Fruit fly (Drosophila melanogaster) whole organism, pupa: ENCODE measurements around the gene Mcm10.

Source experiments
- CG10348 ChIP-seq: fragments of 200-800 bp; sonication (Bioruptor generic); IDR thresholded peaks from 2 replicates; pipeline ENCODE4 v1.3.6; 2022; ENCODE audit warnings: missing biosample characterization, missing genetic modification characterization
- CG12605 ChIP-seq: fragments of 200-800 bp; sonication (Bioruptor generic); IDR thresholded peaks from 2 replicates; pipeline ENCODE4 v1.3.6; 2022; ENCODE audit warnings: missing biosample characterization, missing genetic modification characterization
- CG13204 ChIP-seq: fragments of 200-800 bp; sonication (Bioruptor generic); optimal IDR thresholded peaks from 2 replicates; lab custom pipeline; 2018; ENCODE audit warnings: missing biosample characterization, mild to moderate bottlenecking, missing genetic modification characterization, moderate library complexity
- CG14655 ChIP-seq: fragments of 200-800 bp; sonication (Bioruptor generic); optimal IDR thresholded peaks from 3 replicates; lab custom pipeline; 2017; ENCODE audit warnings: mild to moderate bottlenecking, missing biosample characterization, missing genetic modification reagents, missing genetic modification characterization
- CG15710 ChIP-seq: fragments of 200-800 bp; sonication (Bioruptor generic); optimal IDR thresholded peaks from 2 replicates; lab custom pipeline; 2018; ENCODE audit warnings: missing biosample characterization, mild to moderate bottlenecking, missing genetic modification characterization, moderate library complexity
- CG17806 ChIP-seq: fragments of 200-800 bp; sonication (Bioruptor generic); optimal IDR thresholded peaks from 2 replicates; lab custom pipeline; 2018; ENCODE audit warnings: missing biosample characterization, mild to moderate bottlenecking, missing genetic modification characterization, moderate library complexity
- CG32121 ChIP-seq: fragments of 200-800 bp; sonication (Bioruptor generic); IDR thresholded peaks from 2 replicates; pipeline ENCODE4 v1.3.6; 2022; ENCODE audit warnings: missing biosample characterization, missing genetic modification characterization
- CG34367 ChIP-seq: fragments of 200-800 bp; sonication (Bioruptor generic); optimal IDR thresholded peaks from 2 replicates; lab custom pipeline; 2018; ENCODE audit warnings: missing biosample characterization, mild to moderate bottlenecking, missing genetic modification characterization
- CG4496 ChIP-seq: fragments of 200-800 bp; sonication (Bioruptor generic); IDR thresholded peaks from 3 replicates; pipeline ENCODE4 v1.3.6; 2022; ENCODE audit warnings: missing biosample characterization, missing genetic modification characterization
- CG8159 ChIP-seq: fragments of 200-800 bp; sonication (Bioruptor generic); optimal IDR thresholded peaks from 3 replicates; lab custom pipeline; 2018; ENCODE audit warnings: missing biosample characterization, mild to moderate bottlenecking, missing genetic modification characterization, moderate library complexity
- CG8301 ChIP-seq: fragments of 200-800 bp; sonication (Bioruptor generic); optimal IDR thresholded peaks from 2 replicates; lab custom pipeline; 2018; ENCODE audit warnings: missing biosample characterization, mild to moderate bottlenecking, missing genetic modification characterization
- CG9948 ChIP-seq: fragments of 200-800 bp; sonication (Bioruptor generic); optimal IDR thresholded peaks from 2 replicates; lab custom pipeline; 2018; ENCODE audit warnings: missing biosample characterization, mild to moderate bottlenecking, missing genetic modification characterization, moderate library complexity
- D1 ChIP-seq: fragments of 200-800 bp; sonication (Bioruptor generic); optimal IDR thresholded peaks from 2 replicates; lab custom pipeline; 2018; ENCODE audit warnings: missing biosample characterization, mild to moderate bottlenecking, missing genetic modification characterization, moderate library complexity
- EcR ChIP-seq: fragments of 200-800 bp; sonication (Bioruptor generic); optimal IDR thresholded peaks from 3 replicates; lab custom pipeline; 2019; ENCODE audit warnings: missing biosample characterization, missing genetic modification characterization, mild to moderate bottlenecking, moderate library complexity, missing genetic modification reagents
- Ets98B ChIP-seq: fragments of 200-800 bp; sonication (Bioruptor generic); IDR thresholded peaks from 2 replicates; pipeline ENCODE4 v1.3.6; 2022; ENCODE audit warnings: missing biosample characterization, missing genetic modification characterization
- Pif1A ChIP-seq: fragments of 200-800 bp; sonication (Bioruptor generic); optimal IDR thresholded peaks from 3 replicates; lab custom pipeline; 2016; ENCODE audit warnings: missing biosample characterization, missing genetic modification characterization
- Pif1B ChIP-seq: fragments of 200-800 bp; sonication (Bioruptor generic); optimal IDR thresholded peaks from 3 replicates; lab custom pipeline; 2016; ENCODE audit warnings: missing biosample characterization, missing genetic modification characterization
- Snoo ChIP-seq: fragments of 200-800 bp; sonication (Bioruptor generic); optimal IDR thresholded peaks from 3 replicates; lab custom pipeline; 2017; ENCODE audit warnings: missing biosample characterization, mild to moderate bottlenecking, missing genetic modification characterization, inconsistent platforms
- fd96Ca ChIP-seq: fragments of 200-800 bp; sonication (Bioruptor generic); IDR thresholded peaks from 3 replicates; pipeline ENCODE4 v1.3.6; 2022; ENCODE audit warnings: missing biosample characterization, missing genetic modification characterization
- gl ChIP-seq: fragments of 200-800 bp; sonication (Bioruptor generic); optimal IDR thresholded peaks from 2 replicates; lab custom pipeline; 2018; ENCODE audit warnings: missing biosample characterization, mild to moderate bottlenecking, missing genetic modification characterization
- rn ChIP-seq: fragments of 200-800 bp; sonication (Bioruptor generic); IDR thresholded peaks from 2 replicates; pipeline ENCODE4 v1.3.6; 2022; ENCODE audit warnings: missing biosample characterization, missing genetic modification characterization

Gene Mcm10

DNA sequence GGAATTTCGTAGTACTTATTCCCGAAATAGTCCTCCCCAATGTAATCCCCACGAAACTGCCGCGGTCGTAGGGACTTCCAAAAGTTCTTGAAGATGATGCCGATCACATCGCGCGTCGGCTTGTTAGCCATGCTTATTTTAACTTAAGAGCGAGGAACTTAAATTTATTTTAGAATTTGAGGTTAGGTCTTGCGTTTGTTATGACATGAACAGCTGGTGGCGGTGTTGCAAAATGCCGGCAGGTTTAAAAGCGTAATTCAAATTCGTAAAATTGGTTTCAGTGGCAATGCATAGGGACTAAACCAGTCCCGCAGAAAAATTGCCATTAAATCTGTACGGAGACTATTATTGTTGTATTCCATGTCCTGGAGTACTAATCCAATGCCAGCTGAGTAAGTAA lies 13.3 kb upstream of the Mcm10 start:
- TF ChIP-seq CG13204 (GFP tag; lab: Kevin White, UChicago): no peak
- TF ChIP-seq CG10348: no peak
- no peak for TF ChIP-seq CG9948 (tag; lab: Kevin White, UChicago)
- no peak for TF ChIP-seq CG4496
- no peak for TF ChIP-seq CG34367 (tag; lab: Kevin White, UChicago)
- no peak for TF ChIP-seq Pif1B
- TF ChIP-seq CG12605 (GFP tag; lab: Robert Waterston, UW): no peak
- no peak for TF ChIP-seq Ets98B (GFP tag; lab: Robert Waterston, UW)
- TF ChIP-seq Snoo (tag; lab: Kevin White, UChicago): no peak
- TF ChIP-seq CG17806: no peak
- TF ChIP-seq gl (tag; lab: Kevin White, UChicago): no peak
- no peak for TF ChIP-seq CG15710 (tag; lab: Kevin White, UChicago)
- TF ChIP-seq CG8159 (tag; lab: Kevin White, UChicago): no peak

DNA sequence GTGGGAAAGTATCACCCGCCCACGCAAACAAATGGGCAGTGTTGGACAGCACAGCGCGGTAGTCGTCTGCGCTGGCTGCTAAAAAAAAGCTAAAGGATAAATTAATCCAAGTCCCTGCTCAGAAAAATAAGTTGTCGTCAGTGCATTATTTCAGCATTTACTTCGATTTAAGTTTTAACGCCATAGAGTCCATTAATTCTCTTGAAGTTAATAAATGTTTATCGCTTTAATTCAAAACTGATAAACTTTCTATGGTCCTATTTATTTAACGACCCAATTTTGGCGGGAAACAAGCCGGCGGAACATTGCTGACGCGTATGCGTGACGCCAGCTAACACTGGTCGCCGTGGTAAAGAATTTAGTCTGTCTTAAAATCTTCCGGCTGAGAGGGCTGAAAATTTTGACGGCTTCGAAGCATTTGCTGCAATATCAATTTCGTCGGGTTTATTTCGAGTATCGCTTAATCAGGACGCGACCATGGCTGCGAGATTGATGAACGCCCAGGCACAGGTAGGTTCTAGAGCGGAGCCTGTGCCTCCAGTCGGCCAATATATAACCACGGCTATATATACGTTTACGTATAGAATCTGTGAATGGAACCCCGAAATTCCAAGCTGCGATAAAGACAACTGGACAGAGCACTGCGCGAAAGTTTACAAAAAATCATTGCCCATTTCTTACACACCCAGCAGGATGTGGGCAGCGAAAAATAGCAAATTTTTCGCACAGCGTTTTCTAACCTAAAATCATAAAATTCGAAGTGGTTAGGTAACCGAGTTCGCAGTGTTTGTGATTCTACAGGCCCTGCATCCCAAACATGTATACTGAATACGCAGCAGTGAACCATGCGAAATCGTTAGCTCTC lies 11.2 kb upstream of the Mcm10 start, which contains the start of the genes mAcon1, CG43345 and CG43346:
TSS of gene mAcon1 (plus strand) at position 276 of the 865 bp plus-strand sequence.
TSS of gene CG43345 (minus strand) at position 287 of the 865 bp plus-strand sequence.
TSS of gene CG43346 (minus strand) at position 287 of the 865 bp plus-strand sequence.
- TF ChIP-seq CG12605 (GFP tag; lab: Robert Waterston, UW) (no peak), CG17806 (peak; percentile 52), Pif1B (no peak), Snoo (tag; lab: Kevin White, UChicago) (peak; percentile 68), gl (tag; lab: Kevin White, UChicago) (peak; percentile 17), CG4496 (peak; percentile 34; the same call in 1 of the 3 replicates), EcR (GFP tag; lab: Kevin White, UChicago) (no peak), CG8301 (tag; lab: Kevin White, UChicago) (peak; percentile 66), CG13204 (GFP tag; lab: Kevin White, UChicago) (no peak), CG9948 (tag; lab: Kevin White, UChicago) (peak; percentile 62), CG10348 (0 out of 2 replicates have a peak, but pooled peaks have one; percentile 42), Ets98B (GFP tag; lab: Robert Waterston, UW) (no peak), D1 (tag; lab: Kevin White, UChicago) (no peak), rn (GFP tag; lab: Robert Waterston, UW) (no peak), CG32121 (GFP tag; lab: Robert Waterston, UW) (peak; percentile 39), CG8159 (tag; lab: Kevin White, UChicago) (peak; percentile 76), CG14655 (no peak), fd96Ca (GFP tag; lab: Robert Waterston, UW) (peak; percentile 71), Pif1A (GFP tag; lab: Kevin White, UChicago) (no peak), CG15710 (tag; lab: Kevin White, UChicago) (peak; percentile 80), CG34367 (tag; lab: Kevin White, UChicago) (no peak)

DNA sequence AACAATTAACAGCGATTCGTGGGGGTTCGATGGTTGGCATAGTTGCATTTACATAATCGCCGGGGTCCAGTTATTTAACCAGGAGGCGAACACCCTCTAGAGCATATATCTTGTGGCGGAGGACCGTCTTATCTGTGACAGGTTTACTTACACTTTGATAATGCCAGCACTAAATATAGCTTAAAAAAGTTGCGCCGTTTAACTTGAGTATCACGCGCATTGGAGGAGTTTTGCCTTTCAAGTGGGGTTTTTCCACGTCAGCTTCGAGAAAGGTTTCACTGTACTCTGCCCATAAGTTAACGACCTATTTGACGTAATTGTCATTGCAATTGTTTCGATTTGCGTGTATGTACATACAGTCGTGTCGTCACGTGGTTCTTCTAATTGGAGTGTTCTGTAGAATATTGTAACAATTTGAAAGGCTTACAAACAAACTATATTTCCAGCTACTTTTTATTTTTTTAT lies 10.5 kb upstream of the Mcm10 start:
- TF ChIP-seq CG10348 (no peak), EcR (GFP tag; lab: Kevin White, UChicago) (peak; percentile 78)
- TF ChIP-seq, all 21 proteins: peak for 1

DNA sequence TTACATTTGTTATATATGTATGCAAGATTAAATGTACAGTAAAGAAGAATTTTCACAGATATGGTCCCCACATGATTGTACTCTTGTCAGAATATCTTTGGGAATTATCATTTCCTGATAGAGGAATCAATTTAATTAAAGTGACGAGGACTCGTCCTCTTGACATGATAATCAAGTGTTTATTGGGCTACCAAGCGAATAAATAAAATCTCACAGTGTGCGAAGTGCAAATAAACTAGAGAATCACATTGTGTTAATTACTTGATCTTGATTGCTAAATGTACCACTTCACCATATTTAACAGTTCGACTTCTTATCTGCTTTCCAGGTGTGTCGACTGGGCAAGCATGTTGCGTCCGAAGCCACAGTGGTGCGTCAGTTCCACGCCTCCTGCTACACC lies 9.9 kb upstream of the Mcm10 start:
- TF ChIP-seq CG8159 (tag; lab: Kevin White, UChicago): no peak
- TF ChIP-seq fd96Ca (GFP tag; lab: Robert Waterston, UW): no peak
- no peak for TF ChIP-seq EcR (GFP tag; lab: Kevin White, UChicago)
- TF ChIP-seq CG4496: no peak
- TF ChIP-seq Pif1B: no peak
- TF ChIP-seq CG8301 (tag; lab: Kevin White, UChicago): no peak
- no peak for TF ChIP-seq CG12605 (GFP tag; lab: Robert Waterston, UW)
- no peak for TF ChIP-seq CG10348
- no peak for TF ChIP-seq CG32121 (GFP tag; lab: Robert Waterston, UW)
- no peak for TF ChIP-seq CG13204 (GFP tag; lab: Kevin White, UChicago)
- TF ChIP-seq CG17806: no peak
- TF ChIP-seq rn (GFP tag; lab: Robert Waterston, UW): no peak
- TF ChIP-seq, all 21 proteins: peak for 0

DNA sequence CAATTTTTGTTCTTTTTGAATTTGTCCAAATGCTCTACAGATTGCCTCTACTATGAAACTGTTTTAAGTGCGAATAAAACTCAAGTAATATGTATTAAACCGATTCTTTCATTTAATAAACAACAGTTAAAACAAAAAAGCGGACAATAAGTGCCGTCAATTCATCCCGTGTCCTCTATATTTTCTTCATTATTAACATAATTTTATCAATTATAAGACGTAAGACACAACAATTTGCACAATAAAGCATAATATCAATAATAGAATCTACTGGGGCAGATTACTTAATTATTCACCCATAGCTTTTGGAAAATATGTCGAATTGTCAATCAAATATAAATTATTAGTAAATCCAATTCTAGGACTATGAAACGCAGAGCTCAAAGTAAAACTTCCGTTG lies 6.8 kb upstream of the Mcm10 start, which contains the start of gene CG31627:
TSS of gene CG31627 (plus strand) at position 301 of the 400 bp plus-strand sequence.
- TF ChIP-seq CG34367 (tag; lab: Kevin White, UChicago) (no peak), CG14655 (no peak)

- TF ChIP-seq CG15710 (tag; lab: Kevin White, UChicago) (no peak), rn (GFP tag; lab: Robert Waterston, UW) (no peak), EcR (GFP tag; lab: Kevin White, UChicago) (peak; percentile 9)
Measured at dm6 chr2L:21178436-21179216, 1.1 kb upstream of the Mcm10 start.
